Fruit fly (Drosophila melanogaster) S2 (cell line): Measurements from ENCODE around the gene CG10984.

Experiments used
- CG8478 ChIP-seq: fragments of >200 bp; optimal IDR thresholded peaks from 2 replicates; lab custom pipeline; 2018
- CTCF ChIP-seq, 2 experiments: fragments of >200 bp; optimal IDR thresholded peaks; 2 replicates each; lab custom pipeline; 2018

CG10984 gene

dm6 chr3L:12732742-12733141 lies 17.2 kb upstream of the CG10984 start:
- no peak for TF ChIP-seq CG8478 (lab: Kevin White, UChicago)
- TF ChIP-seq CTCF (optimal IDR thresholded peaks at IDR 0.05; lab: Kevin White, UChicago): peak in 1 of 2 experiments; percentile 18

- TF ChIP-seq CG8478 (lab: Kevin White, UChicago): no peak
- no peak for TF ChIP-seq CTCF (optimal IDR thresholded peaks at IDR 0.05; lab: Kevin White, UChicago)
Measured at dm6 chr3L:12734550-12735012, 15.3 kb upstream of the CG10984 start, which contains the start of the genes SmD1 and Ptp69D. TSS of gene SmD1 (minus strand) at chr3L:12734611. TSS of gene Ptp69D (plus strand) at chr3L:12734945.

- TF ChIP-seq CTCF (optimal IDR thresholded peaks at IDR 0.05; lab: Kevin White, UChicago) (no peak), CG8478 (lab: Kevin White, UChicago) (no peak)
Measured at dm6 chr3L:12735707-12736106, 14.2 kb upstream of the CG10984 start.

- TF ChIP-seq CG8478 (lab: Kevin White, UChicago) (no peak), CTCF (optimal IDR thresholded peaks at IDR 0.05; lab: Kevin White, UChicago) (no peak)
Measured at dm6 chr3L:12741608-12742007, 8.3 kb upstream of the CG10984 start, which contains the start of gene CG32112. TSS of gene CG32112 (plus strand) at chr3L:12741718.

- TF ChIP-seq CG8478 (lab: Kevin White, UChicago) (no peak), CTCF (optimal IDR thresholded peaks at IDR 0.05; lab: Kevin White, UChicago) (no peak)
Measured at dm6 chr3L:12745121-12745770, 4.7 kb upstream of the CG10984 start, which contains the start of gene CG32109. TSS of gene CG32109 (plus strand) at chr3L:12745344.

dm6 chr3L:12746241-12746640 lies 3.7 kb upstream of the CG10984 start:
- TF ChIP-seq CTCF (optimal IDR thresholded peaks at IDR 0.05; lab: Kevin White, UChicago): no peak
- no peak for TF ChIP-seq CG8478 (lab: Kevin White, UChicago)

- TF ChIP-seq CTCF (optimal IDR thresholded peaks at IDR 0.05; lab: Kevin White, UChicago): no peak
- no peak for TF ChIP-seq CG8478 (lab: Kevin White, UChicago)
Measured at dm6 chr3L:12748711-12749566, 980 bp upstream of the CG10984 start.

- TF ChIP-seq CTCF (optimal IDR thresholded peaks at IDR 0.05; lab: Kevin White, UChicago): no peak
- TF ChIP-seq CG8478 (lab: Kevin White, UChicago): no peak
Measured at dm6 chr3L:12754769-12755189, 4.9 kb downstream of the CG10984 start, which contains the start of the genes CG10973 and Vps13D. TSS of gene CG10973 (minus strand) at chr3L:12754774. TSS of gene Vps13D (plus strand) at chr3L:12755049.

- TF ChIP-seq CG8478 (lab: Kevin White, UChicago) (no peak), CTCF (optimal IDR thresholded peaks at IDR 0.05; lab: Kevin White, UChicago) (no peak)
Measured at dm6 chr3L:12772740-12773686, 23.1 kb downstream of the CG10984 start, which contains the start of gene Hip1. TSS of gene Hip1 (minus strand) at chr3L:12773573.

dm6 chr3L:12778616-12779015 lies 28.7 kb downstream of the CG10984 start, which contains the start of gene CG32106:
TSS of gene CG32106 (minus strand) at chr3L:12778716.
- TF ChIP-seq CTCF (optimal IDR thresholded peaks at IDR 0.05; lab: Kevin White, UChicago) (no peak), CG8478 (lab: Kevin White, UChicago) (no peak)

dm6 chr3L:12780997-12781396 lies 31.1 kb downstream of the CG10984 start, which contains the start of the genes CG10969 and CG17666:
TSS of gene CG10969 (minus strand) at chr3L:12781097.
TSS of gene CG17666 (plus strand) at chr3L:12781325.
- TF ChIP-seq CTCF (optimal IDR thresholded peaks at IDR 0.05; lab: Kevin White, UChicago) (no peak), CG8478 (lab: Kevin White, UChicago) (no peak)

- TF ChIP-seq CTCF (optimal IDR thresholded peaks at IDR 0.05; lab: Kevin White, UChicago) (no peak), CG8478 (lab: Kevin White, UChicago) (no peak)
Measured at dm6 chr3L:12789875-12790373, 40.0 kb downstream of the CG10984 start, which contains the start of gene CG42709. TSS of gene CG42709 (plus strand) at chr3L:12790192.
